Fruit fly (Drosophila melanogaster) whole organism, embryonic: ENCODE data around the gene RpS3.

Source experiments
- Adf1 ChIP-seq: fragments of 200-800 bp; sonication (Bioruptor generic); IDR thresholded peaks from 2 replicates; pipeline ENCODE4 v1.3.6; 2022; ENCODE audit warnings: missing biosample characterization, missing genetic modification characterization
- CG14014 ChIP-seq: fragments of 200-800 bp; sonication (Bioruptor generic); IDR thresholded peaks from 2 replicates; pipeline ENCODE4 v1.3.6; 2022; ENCODE audit warnings: missing biosample characterization, missing genetic modification characterization
- CG14667 ChIP-seq: fragments of 200-800 bp; sonication (Bioruptor generic); IDR thresholded peaks from 2 replicates; pipeline ENCODE4 v1.3.6; 2022; ENCODE audit warnings: missing biosample characterization, missing genetic modification characterization
- CG3726 ChIP-seq: fragments of 200-800 bp; sonication (Bioruptor generic); IDR thresholded peaks from 3 replicates; pipeline ENCODE4, ENCODE4 v1.3.6; 2022; ENCODE audit warnings: missing biosample characterization, missing genetic modification characterization
- CG7372 ChIP-seq: fragments of 200-800 bp; sonication (Bioruptor generic); IDR thresholded peaks from 2 replicates; pipeline ENCODE4 v1.3.6; 2022; ENCODE audit warnings: missing biosample characterization, missing genetic modification characterization
- E2f2 ChIP-seq: fragments of 200-800 bp; sonication (Bioruptor generic); IDR thresholded peaks from 2 replicates; pipeline ENCODE4 v1.3.6; 2022; ENCODE audit warnings: missing biosample characterization, missing genetic modification characterization
- gcm2 ChIP-seq: fragments of 200-800 bp; sonication (Bioruptor generic); optimal IDR thresholded peaks from 2 replicates; lab custom pipeline; 2016; ENCODE audit warnings: missing biosample characterization, missing genetic modification characterization
- gro ChIP-seq: fragments of 200-800 bp; sonication (Bioruptor generic); optimal IDR thresholded peaks from 2 replicates; lab custom pipeline; 2016; ENCODE audit warnings: missing biosample characterization, missing genetic modification characterization

- TF ChIP-seq gcm2 (no peak), CG7372 (GFP tag; lab: Robert Waterston, UW) (no peak), CG3726 (GFP tag; lab: Robert Waterston, UW) (no peak), CG14667 (GFP tag; lab: Robert Waterston, UW) (no peak), CG14014 (GFP tag; lab: Robert Waterston, UW) (peak; percentile 52; the same call in 1 of the 2 replicates), E2f2 (GFP tag; lab: Robert Waterston, UW) (0 out of 2 replicates have a peak, but pooled peaks have one; percentile 16), Adf1 (GFP tag; lab: Robert Waterston, UW) (peak; percentile 54; the same call in 1 of the 2 replicates), gro (GFP tag; lab: Kevin White, UChicago) (peak; percentile 6)
These were observed 44.3 kb upstream of the RpS3 start for dm6 chr3R:23314332-23314731.
